In the genomic region with DNA sequence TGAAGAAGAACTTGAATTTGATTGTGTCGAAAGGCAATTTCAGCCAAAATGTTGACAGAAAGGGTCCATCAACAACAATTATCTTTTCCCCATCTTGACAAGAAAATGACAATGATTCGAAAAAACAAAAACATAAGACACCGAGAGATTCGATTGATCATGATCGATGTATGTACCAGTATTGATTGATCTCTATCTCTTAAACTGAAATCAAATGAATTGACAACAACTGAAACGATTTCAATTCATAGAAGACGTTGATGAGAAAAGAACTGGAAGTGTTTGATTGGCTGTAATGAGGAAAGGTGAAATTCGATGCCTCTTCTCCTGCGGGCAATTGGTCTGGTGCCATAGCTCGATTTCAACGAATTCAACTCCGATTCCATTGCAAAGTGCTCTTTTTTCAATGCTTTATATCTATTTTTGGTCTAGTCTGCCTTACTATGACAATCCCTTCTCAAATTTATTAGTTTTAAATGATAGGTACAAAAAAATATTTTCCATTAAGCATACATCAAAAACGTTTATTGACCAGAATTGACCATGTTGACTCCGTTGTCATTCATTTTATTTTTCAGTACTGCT, we compare ENCODE assay signal across 4 worm cellular contexts.
A peak's percentile ranks its signal among the peaks of the same experiment; 100 is the strongest.
TF ChIP-seq lines count a peak whose summit lies in the region.

No protein-coding gene starts in this region.

TF ChIP-seq in whole organism, L1 larva, 84 proteins besides CTCF, POLR2A, EP300 and RAD21:
- TF ChIP-seq ceh-63 (GFP tag; optimal IDR thresholded peaks at IDR 0.05; lab: Kevin White, UChicago) (peak; percentile 17), lin-13 (GFP tag; optimal IDR thresholded peaks at IDR 0.05; lab: Kevin White, UChicago) (no peak)

TF ChIP-seq in whole organism, L3 larva, 47 proteins besides CTCF, POLR2A, EP300 and RAD21:
- TF ChIP-seq pqm-1 (tag; optimal IDR thresholded peaks at IDR 0.05; lab: Kevin White, UChicago) (no peak), elt-1 (tag; optimal IDR thresholded peaks at IDR 0.05; lab: Kevin White, UChicago) (peak; percentile 41)

TF ChIP-seq in whole organism, L4 larva, 104 proteins besides CTCF, POLR2A, EP300 and RAD21:
- TF ChIP-seq D1046.2 (GFP tag; IDR thresholded peaks at IDR 0.05; lab: Robert Waterston, UW) (0 out of 2 replicates have a peak, but pooled peaks have one; percentile 51), unc-62 (GFP tag; optimal IDR thresholded peaks at IDR 0.05 in 1 of 2; lab: Kevin White, UChicago) (peak in 1 of 2 experiments; percentile 93), unc-62 (tag; optimal IDR thresholded peaks at IDR 0.05; lab: Kevin White, UChicago) (no peak), nhr-102 (tag; optimal IDR thresholded peaks at IDR 0.05; lab: Kevin White, UChicago) (no peak), arid-1 (GFP tag; conservative IDR thresholded peaks at IDR 0.05; lab: Robert Waterston, UW) (no peak), lin-29 (GFP tag; IDR thresholded peaks at IDR 0.05; lab: Robert Waterston, UW) (no peak), hlh-11 (tag; optimal IDR thresholded peaks at IDR 0.05; lab: Kevin White, UChicago) (no peak), nhr-11 (tag; optimal IDR thresholded peaks at IDR 0.05; lab: Kevin White, UChicago) (no peak), nhr-25 (tag; optimal IDR thresholded peaks at IDR 0.05; lab: Kevin White, UChicago; ENCODE audit: borderline replicate concordance, insufficient read depth) (no peak), dpl-1 (GFP tag; optimal IDR thresholded peaks at IDR 0.05; lab: Kevin White, UChicago) (no peak), daf-16 (GFP tag; optimal IDR thresholded peaks at IDR 0.05; lab: Kevin White, UChicago) (peak in 1 of 2 experiments; percentile 29), daf-16 (tag; optimal IDR thresholded peaks at IDR 0.05; lab: Kevin White, UChicago) (no peak), hlh-30 (tag; optimal IDR thresholded peaks at IDR 0.05; lab: Kevin White, UChicago; ENCODE audit: insufficient read depth) (no peak), pha-4 (GFP tag; IDR thresholded peaks at IDR 0.05; lab: Robert Waterston, UW) (0 out of 2 replicates have a peak, but pooled peaks have one; percentile 39), pha-4 (tag; optimal IDR thresholded peaks at IDR 0.05; lab: Kevin White, UChicago) (no peak), zfp-2 (tag; optimal IDR thresholded peaks at IDR 0.05; lab: Kevin White, UChicago) (no peak), aha-1 (tag; lab: Kevin White, UChicago) (peak; percentile 93), nhr-42 (GFP tag; IDR thresholded peaks at IDR 0.05; lab: Robert Waterston, UW) (no peak)

TF ChIP-seq in whole organism, young adult, 124 proteins besides CTCF, POLR2A, EP300 and RAD21:
- 0 out of 2 replicates have a peak, but pooled peaks have one; percentile 14 for TF ChIP-seq Y53G8AR.9 (GFP tag; conservative IDR thresholded peaks at IDR 0.05; lab: Robert Waterston, UW)
- TF ChIP-seq aptf-3 (GFP tag; IDR thresholded peaks at IDR 0.05; lab: Robert Waterston, UW) = no peak
- TF ChIP-seq mxl-1 (tag; optimal IDR thresholded peaks at IDR 0.05; lab: Kevin White, UChicago) = no peak
- no peak for TF ChIP-seq hmg-1.2 (GFP tag; IDR thresholded peaks at IDR 0.05; lab: Robert Waterston, UW)
- TF ChIP-seq ztf-28 (GFP tag; IDR thresholded peaks at IDR 0.05; lab: Robert Waterston, UW) = no peak
- TF ChIP-seq F52B5.7 (tag; optimal IDR thresholded peaks at IDR 0.05; lab: Kevin White, UChicago) = no peak
- no peak for TF ChIP-seq madf-3 (GFP tag; IDR thresholded peaks at IDR 0.05; lab: Robert Waterston, UW)
- no peak for TF ChIP-seq lin-54 (GFP tag; optimal IDR thresholded peaks at IDR 0.05; lab: Kevin White, UChicago)
- no peak for TF ChIP-seq F23B12.7 (tag; optimal IDR thresholded peaks at IDR 0.05; lab: Kevin White, UChicago; ENCODE audit: insufficient read depth)
- no peak for TF ChIP-seq snpc-1.1 (tag; optimal IDR thresholded peaks at IDR 0.05; lab: Kevin White, UChicago; ENCODE audit: insufficient read depth)
- TF ChIP-seq hlh-12 (tag; optimal IDR thresholded peaks at IDR 0.05; lab: Kevin White, UChicago) = no peak
- no peak for TF ChIP-seq ceh-100 (GFP tag; IDR thresholded peaks at IDR 0.05; lab: Robert Waterston, UW)
- TF ChIP-seq nhr-90 (tag; optimal IDR thresholded peaks at IDR 0.05; lab: Kevin White, UChicago) = no peak
- TF ChIP-seq pbrm-1 (GFP tag; IDR thresholded peaks at IDR 0.05; lab: Robert Waterston, UW) = peak; percentile 0; the same call in 1 of the 2 replicates
- TF ChIP-seq nhr-120 (GFP tag; IDR thresholded peaks at IDR 0.05; lab: Robert Waterston, UW) = no peak
- TF ChIP-seq ekl-4 (GFP tag; IDR thresholded peaks at IDR 0.05; lab: Robert Waterston, UW) = peak; percentile 29; the same call in 1 of the 2 replicates
- TF ChIP-seq rpc-1 (optimal IDR thresholded peaks at IDR 0.05; lab: Kevin White, UChicago) = no peak
- TF ChIP-seq rpc-1 (tag; optimal IDR thresholded peaks at IDR 0.05; lab: Kevin White, UChicago) = no peak
- TF ChIP-seq ccch-3 (GFP tag; optimal IDR thresholded peaks at IDR 0.05; lab: Kevin White, UChicago) = no peak
- no peak for TF ChIP-seq snpc-1.3 (tag; optimal IDR thresholded peaks at IDR 0.05; lab: Kevin White, UChicago; ENCODE audit: insufficient read depth)
- TF ChIP-seq chd-7 (tag; optimal IDR thresholded peaks at IDR 0.05; lab: Kevin White, UChicago) = no peak
- TF ChIP-seq egl-18 (GFP tag; IDR thresholded peaks at IDR 0.05; lab: Robert Waterston, UW) = no peak
- TF ChIP-seq F57A8.1 (GFP tag; optimal IDR thresholded peaks at IDR 0.05; lab: Kevin White, UChicago) = no peak
- TF ChIP-seq F49E8.2 (tag; optimal IDR thresholded peaks at IDR 0.05; lab: Kevin White, UChicago; ENCODE audit: insufficient read depth) = no peak
- TF ChIP-seq B0261.1 (tag; optimal IDR thresholded peaks at IDR 0.05; lab: Kevin White, UChicago) = no peak
- TF ChIP-seq B0336.3 (GFP tag; IDR thresholded peaks at IDR 0.05; lab: Robert Waterston, UW) = no peak
- no peak for TF ChIP-seq ama-1 (optimal IDR thresholded peaks at IDR 0.05; lab: Kevin White, UChicago)
- no peak for TF ChIP-seq ama-1 (GFP tag; optimal IDR thresholded peaks at IDR 0.05; lab: Kevin White, UChicago)
- no peak for TF ChIP-seq efl-1 (GFP tag; optimal IDR thresholded peaks at IDR 0.05; lab: Kevin White, UChicago)
- TF ChIP-seq F33H1.4 (GFP tag; IDR thresholded peaks at IDR 0.05; lab: Robert Waterston, UW) = no peak
- no peak for TF ChIP-seq zfh-2 (GFP tag; conservative IDR thresholded peaks at IDR 0.05; lab: Robert Waterston, UW)
- no peak for TF ChIP-seq C06A6.2 (GFP tag; conservative IDR thresholded peaks at IDR 0.05; lab: Robert Waterston, UW)
- TF ChIP-seq ztf-3 (GFP tag; optimal IDR thresholded peaks at IDR 0.05; lab: Kevin White, UChicago) = no peak
- no peak for TF ChIP-seq lin-35 (GFP tag; optimal IDR thresholded peaks at IDR 0.05; lab: Kevin White, UChicago)
- TF ChIP-seq K11D2.4 (GFP tag; IDR thresholded peaks at IDR 0.05; lab: Robert Waterston, UW) = 0 out of 2 replicates have a peak, but pooled peaks have one; percentile 49
- no peak for TF ChIP-seq ceh-40 (GFP tag; IDR thresholded peaks at IDR 0.05; lab: Robert Waterston, UW)
- TF ChIP-seq ets-4 (GFP tag; optimal IDR thresholded peaks at IDR 0.05; lab: Kevin White, UChicago) = no peak
- TF ChIP-seq ZK185.1 (tag; optimal IDR thresholded peaks at IDR 0.05; lab: Kevin White, UChicago; ENCODE audit: poor library complexity, severe bottlenecking) = peak; percentile 11
- TF ChIP-seq tbp1 (GFP tag; optimal IDR thresholded peaks at IDR 0.05; lab: Kevin White, UChicago) = no peak
- no peak for TF ChIP-seq F10E7.11 (tag; optimal IDR thresholded peaks at IDR 0.05; lab: Kevin White, UChicago)
- 0 out of 2 replicates have a peak, but pooled peaks have one; percentile 53 for TF ChIP-seq let-526 (GFP tag; IDR thresholded peaks at IDR 0.05; lab: Robert Waterston, UW)
